Fruit fly (Drosophila melanogaster): ENCODE measurements around the gene CG17991.

The CG17991 gene

DNA sequence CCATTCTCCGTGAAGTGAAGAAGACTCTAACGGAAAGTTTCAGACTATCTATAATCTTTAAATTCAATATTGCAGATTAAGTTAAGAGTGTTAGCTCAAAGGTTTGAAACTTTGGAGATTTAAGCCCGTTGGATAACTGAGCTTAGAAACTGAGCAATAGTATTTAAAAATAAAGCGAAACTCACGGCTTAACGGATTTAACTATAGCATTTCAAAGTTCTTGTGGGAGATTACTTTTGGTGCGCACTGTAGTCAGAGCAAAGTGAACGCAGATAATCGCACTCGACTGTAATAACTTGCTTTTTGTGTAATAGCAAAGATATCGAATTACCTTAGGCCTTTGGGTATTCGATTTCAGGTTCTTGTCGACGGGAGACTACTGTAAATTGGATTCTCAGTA lies 41.2 kb downstream of the CG17991 start, which contains the start of gene mrt (continued):
- TF ChIP-seq prd (optimal IDR thresholded peaks at IDR 0.05) (no peak), prd (GFP tag; IDR thresholded peaks at IDR 0.05) (peak; percentile 42; the same call in 2 of the 3 replicates), Oaz (GFP tag; IDR thresholded peaks at IDR 0.05) (no peak), corto (GFP tag; optimal IDR thresholded peaks at IDR 0.05) (no peak), tgo (GFP tag; IDR thresholded peaks at IDR 0.05) (peak; percentile 38; the same call in 1 of the 3 replicates), pnt (GFP tag; optimal IDR thresholded peaks at IDR 0.05) (no peak), lab (GFP tag; optimal IDR thresholded peaks at IDR 0.05) (peak; percentile 68), dan (GFP tag; IDR thresholded peaks at IDR 0.05) (no peak), emc (GFP tag; optimal IDR thresholded peaks at IDR 0.05) (no peak), Bteb2 (GFP tag; optimal IDR thresholded peaks at IDR 0.05) (peak; percentile 52), CG18476 (GFP tag; optimal IDR thresholded peaks at IDR 0.05) (peak; percentile 35), CG30020 (tag; optimal IDR thresholded peaks at IDR 0.05) (peak; percentile 3), Sry-δ (GFP tag; optimal IDR thresholded peaks at IDR 0.05) (peak; percentile 14), Mrtf (GFP tag; IDR thresholded peaks at IDR 0.05) (peak; percentile 19; the same call in 1 of the 3 replicates), cg (GFP tag; optimal IDR thresholded peaks at IDR 0.05) (no peak), ase (GFP tag; IDR thresholded peaks at IDR 0.05) (no peak), ems (GFP tag; optimal IDR thresholded peaks at IDR 0.05) (peak; percentile 61), CG9437 (GFP tag; optimal IDR thresholded peaks at IDR 0.05) (peak; percentile 16), slp2 (GFP tag; optimal IDR thresholded peaks at IDR 0.05) (peak; percentile 19), cas (GFP tag; IDR thresholded peaks at IDR 0.05) (no peak), CG8281 (tag; optimal IDR thresholded peaks at IDR 0.05) (peak; percentile 10), fd96Cb (tag; optimal IDR thresholded peaks at IDR 0.05) (peak; percentile 38), sens-2 (GFP tag; IDR thresholded peaks at IDR 0.05) (no peak), onecut (GFP tag; IDR thresholded peaks at IDR 0.05) (no peak; the same call in 1 of the 2 replicates), Hey (tag; optimal IDR thresholded peaks at IDR 0.05) (no peak), Dll (GFP tag; IDR thresholded peaks at IDR 0.05; ENCODE audit: partially characterized antibody) (no peak), pum (GFP tag; optimal IDR thresholded peaks at IDR 0.05) (peak; percentile 54), CG4730 (GFP tag; IDR thresholded peaks at IDR 0.05) (peak; percentile 52), sug (tag; optimal IDR thresholded peaks at IDR 0.05) (peak; percentile 19), Oli (tag; optimal IDR thresholded peaks at IDR 0.05) (peak; percentile 35), D (optimal IDR thresholded peaks at IDR 0.05) (no peak), D (GFP tag; optimal IDR thresholded peaks at IDR 0.05) (peak; percentile 17), gsb (GFP tag; IDR thresholded peaks at IDR 0.05) (no peak), bsh (GFP tag; optimal IDR thresholded peaks at IDR 0.05) (peak in 1 of 2 experiments; percentile 35), Hr39 (optimal IDR thresholded peaks at IDR 0.05) (no peak), CG13123 (GFP tag; optimal IDR thresholded peaks at IDR 0.05) (no peak), Eip74EF (GFP tag; optimal IDR thresholded peaks at IDR 0.05) (peak in 1 of 2 experiments; percentile 11), Lim3 (GFP tag; IDR thresholded peaks at IDR 0.05) (no peak), Scr (GFP tag; IDR thresholded peaks at IDR 0.05; ENCODE audit: partially characterized antibody) (no peak), Mes4 (GFP tag; optimal IDR thresholded peaks at IDR 0.05) (no peak), CG1832 (GFP tag; optimal IDR thresholded peaks at IDR 0.05) (no peak), her (GFP tag; optimal IDR thresholded peaks at IDR 0.05) (peak; percentile 61), CG9609 (GFP tag; optimal IDR thresholded peaks at IDR 0.05) (peak; percentile 54), grn (GFP tag; optimal IDR thresholded peaks at IDR 0.05) (no peak), HLHmδ (GFP tag; optimal IDR thresholded peaks at IDR 0.05) (no peak), HmgZ (tag; optimal IDR thresholded peaks at IDR 0.05) (peak; percentile 35), CG6272 (GFP tag; IDR thresholded peaks at IDR 0.05) (no peak), CG2712 (tag; optimal IDR thresholded peaks at IDR 0.05) (peak; percentile 53), kni (GFP tag; optimal IDR thresholded peaks at IDR 0.05) (no peak), Hr78 (GFP tag; optimal IDR thresholded peaks at IDR 0.05) (no peak), dysf (GFP tag; IDR thresholded peaks at IDR 0.05) (peak; percentile 50; the same call in 1 of the 3 replicates), CG4820 (GFP tag; optimal IDR thresholded peaks at IDR 0.05) (peak; percentile 14)
